Worm (Caenorhabditis elegans) whole organism, L4 larva: ENCODE results near the gene fbxc-34.
A peak's percentile ranks its signal among the peaks of the same experiment; 100 is the strongest.

ENCODE experiments used
- ceh-20 ChIP-seq: fragments of 200-800 bp; sonication (Bioruptor generic); IDR thresholded peaks from 2 replicates; pipeline ENCODE4 v1.3.6; 2022; ENCODE audit warnings: missing genetic modification reagents, missing genetic modification characterization, missing compliant biosample characterization
- dve-1 ChIP-seq: sonication (generic microtip); optimal IDR thresholded peaks from 2 replicates; lab custom pipeline; 2017; ENCODE audit warnings: antibody characterized with exemption, mild to moderate bottlenecking, missing genetic modification characterization, missing compliant biosample characterization; ENCODE audit not compliant: insufficient read depth
- nhr-11 ChIP-seq: fragments of 150-350 bp; optimal IDR thresholded peaks from 2 replicates; lab custom pipeline; 2014; ENCODE audit warnings: missing biosample characterization, missing genetic modification characterization
- nhr-25 ChIP-seq: sonication (generic microtip); optimal IDR thresholded peaks from 2 replicates; lab custom pipeline; 2017; ENCODE audit warnings: missing genetic modification characterization, mild to moderate bottlenecking, missing compliant biosample characterization, antibody characterized with exemption, moderate library complexity, borderline replicate concordance; ENCODE audit not compliant: insufficient read depth
- nhr-76 ChIP-seq: fragments of 150-350 bp; optimal IDR thresholded peaks from 2 replicates; lab custom pipeline; 2014; ENCODE audit warnings: missing biosample characterization, missing genetic modification characterization
- skn-1 ChIP-seq: fragments of 150-350 bp; optimal IDR thresholded peaks from 2 replicates; lab custom pipeline; 2014; ENCODE audit warnings: missing biosample characterization, missing genetic modification characterization
- snpc-4 ChIP-seq: fragments of 150-350 bp; optimal IDR thresholded peaks from 2 replicates; lab custom pipeline; 2014; ENCODE audit warnings: missing biosample characterization, missing genetic modification characterization

DNA sequence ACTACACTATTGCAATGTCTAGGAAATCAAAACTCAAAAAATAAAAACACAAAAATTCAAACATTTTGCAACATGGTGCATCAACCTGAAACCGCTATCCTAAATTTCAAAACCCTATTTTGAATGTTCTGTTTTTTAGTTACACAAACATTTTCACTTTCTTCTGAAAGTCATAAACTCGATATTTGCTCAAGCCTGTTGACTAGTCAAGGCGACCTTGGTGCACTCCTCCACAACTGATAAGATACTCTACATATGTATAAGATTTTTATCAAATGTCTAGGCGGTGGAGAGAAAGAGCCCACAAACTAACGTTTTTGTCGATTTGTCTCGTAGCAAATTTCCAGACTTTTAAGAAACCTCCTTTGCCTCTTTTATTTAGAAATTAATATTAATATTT, 42.9 kb upstream of the fbxc-34 start, which contains the start of gene T07D3.4:
- TF ChIP-seq snpc-4, result no peak
- TF ChIP-seq nhr-11 (tag; lab: Kevin White, UChicago), result no peak
- peak; percentile 29 for TF ChIP-seq dve-1 (tag; lab: Kevin White, UChicago)
- TF ChIP-seq nhr-25 (tag; lab: Kevin White, UChicago), result no peak
- no peak for TF ChIP-seq ceh-20
- TF ChIP-seq nhr-76 (tag; lab: Kevin White, UChicago), result no peak
- TF ChIP-seq skn-1 (tag; lab: Kevin White, UChicago), result no peak
